Fruit fly (Drosophila melanogaster) whole organism, embryonic: ENCODE measurements around the gene CG31924.

Source experiments
- Ada2b ChIP-seq: fragments of 200-800 bp; sonication (Bioruptor generic); IDR thresholded peaks from 2 replicates; pipeline ENCODE4 v1.3.6; 2022; ENCODE audit warnings: missing biosample characterization, missing genetic modification characterization
- Asciz ChIP-seq: fragments of 200-800 bp; sonication (Bioruptor generic); optimal IDR thresholded peaks from 2 replicates; lab custom pipeline; 2017; ENCODE audit warnings: missing biosample characterization, mild to moderate bottlenecking, missing genetic modification characterization, missing genetic modification reagents
- Atf-2 ChIP-seq: fragments of 200-800 bp; sonication (Bioruptor generic); optimal IDR thresholded peaks from 2 replicates; lab custom pipeline; 2016; ENCODE audit warnings: missing biosample characterization, missing genetic modification characterization
- CG10267 ChIP-seq: fragments of 200-800 bp; sonication (Bioruptor generic); optimal IDR thresholded peaks from 2 replicates; lab custom pipeline; 2018; ENCODE audit warnings: missing biosample characterization, mild to moderate bottlenecking, missing genetic modification characterization, moderate library complexity
- CG10321 ChIP-seq: fragments of 200-800 bp; sonication (Bioruptor generic); IDR thresholded peaks from 2 replicates; pipeline ENCODE4 v1.3.6; 2022; ENCODE audit warnings: missing biosample characterization, missing genetic modification characterization
- CG11560 ChIP-seq: fragments of 200-800 bp; sonication (Bioruptor generic); IDR thresholded peaks from 3 replicates; pipeline ENCODE4 v1.3.6; 2022; ENCODE audit warnings: missing biosample characterization, missing genetic modification characterization
- CG12219 ChIP-seq: fragments of 200-800 bp; sonication (Bioruptor generic); optimal IDR thresholded peaks from 3 replicates; lab custom pipeline; 2018; ENCODE audit warnings: missing biosample characterization, mild to moderate bottlenecking, missing genetic modification characterization
- CG12391 ChIP-seq: fragments of 200-800 bp; sonication (Bioruptor generic); optimal IDR thresholded peaks from 3 replicates; lab custom pipeline; 2018; ENCODE audit warnings: missing biosample characterization, mild to moderate bottlenecking, missing genetic modification characterization, moderate library complexity
- CG13894 ChIP-seq: fragments of 200-800 bp; sonication (Bioruptor generic); optimal IDR thresholded peaks from 3 replicates; lab custom pipeline; 2018; ENCODE audit warnings: missing biosample characterization, mild to moderate bottlenecking, missing genetic modification characterization, moderate library complexity
- CG15696 ChIP-seq: fragments of 200-800 bp; sonication (Bioruptor generic); optimal IDR thresholded peaks from 2 replicates; lab custom pipeline; 2019; ENCODE audit warnings: missing biosample characterization, mild to moderate bottlenecking, missing genetic modification characterization, moderate library complexity
- CG16863 ChIP-seq: fragments of 200-800 bp; sonication (Bioruptor generic); optimal IDR thresholded peaks from 3 replicates; lab custom pipeline; 2016; ENCODE audit warnings: missing biosample characterization, missing genetic modification characterization
- CG4328 ChIP-seq: fragments of 200-800 bp; sonication (Bioruptor generic); optimal IDR thresholded peaks from 3 replicates; lab custom pipeline; 2017; ENCODE audit warnings: missing biosample characterization, missing genetic modification reagents, missing genetic modification characterization
- CG4707 ChIP-seq: fragments of 200-800 bp; sonication (Bioruptor generic); optimal IDR thresholded peaks from 2 replicates; lab custom pipeline; 2018; ENCODE audit warnings: missing biosample characterization, mild to moderate bottlenecking, missing genetic modification characterization, moderate library complexity
- CG4730 ChIP-seq: fragments of 200-800 bp; sonication (Bioruptor generic); IDR thresholded peaks from 2 replicates; pipeline ENCODE4 v1.3.6; 2022; ENCODE audit warnings: missing biosample characterization, missing genetic modification characterization
- CG5180 ChIP-seq: fragments of 200-800 bp; sonication (Bioruptor generic); optimal IDR thresholded peaks from 3 replicates; lab custom pipeline; 2017; ENCODE audit warnings: missing biosample characterization, missing genetic modification characterization, mild to moderate bottlenecking, moderate library complexity, missing genetic modification reagents
- CG7928 ChIP-seq: fragments of 200-800 bp; sonication (Bioruptor generic); optimal IDR thresholded peaks from 2 replicates; lab custom pipeline; 2017; ENCODE audit warnings: missing biosample characterization, mild to moderate bottlenecking, missing genetic modification characterization
- CG8290 ChIP-seq, 3 experiments: fragments of 200-800 bp; sonication (Bioruptor generic); optimal IDR thresholded peaks; 2 replicates each; lab custom pipeline; 2016 to 2019; ENCODE audit warnings: missing biosample characterization in 3 of 3, missing genetic modification characterization in 3 of 3, mild to moderate bottlenecking in 2 of 3, moderate library complexity in 1 of 3
- CG9817 ChIP-seq: fragments of 200-800 bp; sonication (Bioruptor generic); optimal IDR thresholded peaks from 2 replicates; lab custom pipeline; 2018; ENCODE audit warnings: missing biosample characterization, mild to moderate bottlenecking, missing genetic modification characterization, moderate library complexity
- CHES-1-like ChIP-seq: fragments of 200-800 bp; sonication (Bioruptor generic); optimal IDR thresholded peaks from 2 replicates; lab custom pipeline; 2016; ENCODE audit warnings: missing biosample characterization, missing genetic modification characterization
- HHEX ChIP-seq: fragments of 200-800 bp; sonication (Bioruptor generic); optimal IDR thresholded peaks from 3 replicates; lab custom pipeline; 2017; ENCODE audit warnings: missing biosample characterization, mild to moderate bottlenecking, missing genetic modification characterization, missing genetic modification reagents
- HLH3B ChIP-seq: fragments of 200-800 bp; sonication (Bioruptor generic); IDR thresholded peaks from 2 replicates; pipeline ENCODE4 v1.3.6; 2022; ENCODE audit warnings: missing biosample characterization, missing genetic modification characterization
- HLH4C ChIP-seq: fragments of 200-800 bp; sonication (Bioruptor generic); IDR thresholded peaks from 3 replicates; pipeline ENCODE4 v1.3.6; 2022; ENCODE audit warnings: missing biosample characterization, missing genetic modification characterization; ENCODE audit not compliant: partially characterized antibody
- HmgD ChIP-seq: fragments of 200-800 bp; sonication (Bioruptor generic); optimal IDR thresholded peaks from 3 replicates; lab custom pipeline; 2016; ENCODE audit warnings: missing biosample characterization, missing genetic modification characterization
- HmgZ ChIP-seq: fragments of 200-800 bp; sonication (Bioruptor generic); optimal IDR thresholded peaks from 2 replicates; lab custom pipeline; 2018; ENCODE audit warnings: missing biosample characterization, mild to moderate bottlenecking, missing genetic modification characterization
- Kr ChIP-seq: fragments of 200-800 bp; sonication (Bioruptor generic); optimal IDR thresholded peaks from 2 replicates; lab custom pipeline; 2017; ENCODE audit warnings: missing biosample characterization, mild to moderate bottlenecking, missing genetic modification characterization
- Max ChIP-seq: fragments of 200-800 bp; sonication (Bioruptor generic); optimal IDR thresholded peaks from 2 replicates; lab custom pipeline; 2016; ENCODE audit warnings: missing biosample characterization, mild to moderate bottlenecking, missing genetic modification characterization
- Myb ChIP-seq: fragments of 200-800 bp; sonication (Bioruptor generic); optimal IDR thresholded peaks from 2 replicates; lab custom pipeline; 2016; ENCODE audit warnings: missing biosample characterization, missing genetic modification characterization
- NK7.1 ChIP-seq: fragments of 200-800 bp; sonication (Bioruptor generic); optimal IDR thresholded peaks from 3 replicates; lab custom pipeline; 2016; ENCODE audit warnings: missing biosample characterization, missing genetic modification characterization
- Nf-YC ChIP-seq: fragments of 200-800 bp; optimal IDR thresholded peaks from 3 replicates; lab custom pipeline; 2019; ENCODE audit warnings: missing biosample characterization, mild to moderate bottlenecking, missing genetic modification characterization, moderate library complexity
- Scr ChIP-seq: fragments of 200-800 bp; sonication (Bioruptor generic); IDR thresholded peaks from 2 replicates; pipeline ENCODE4 v1.3.6; 2022; ENCODE audit warnings: missing biosample characterization, missing genetic modification characterization; ENCODE audit not compliant: partially characterized antibody
- crol ChIP-seq: fragments of 200-800 bp; sonication (Bioruptor generic); IDR thresholded peaks from 2 replicates; pipeline ENCODE4 v1.3.6; 2022; ENCODE audit warnings: missing biosample characterization, missing genetic modification characterization
- dm ChIP-seq: fragments of 200-800 bp; sonication (Bioruptor generic); optimal IDR thresholded peaks from 3 replicates; lab custom pipeline; 2016; ENCODE audit warnings: missing biosample characterization, missing genetic modification characterization
- emc ChIP-seq: fragments of 200-800 bp; sonication (Bioruptor generic); optimal IDR thresholded peaks from 2 replicates; lab custom pipeline; 2016; ENCODE audit warnings: missing biosample characterization, missing genetic modification characterization
- eyg ChIP-seq: fragments of 200-800 bp; sonication (Bioruptor generic); optimal IDR thresholded peaks from 3 replicates; lab custom pipeline; 2016; ENCODE audit warnings: missing biosample characterization, missing genetic modification characterization
- gce ChIP-seq: fragments of 200-800 bp; sonication (Bioruptor generic); IDR thresholded peaks from 3 replicates; pipeline ENCODE4 v1.3.6; 2022; ENCODE audit warnings: missing biosample characterization, missing genetic modification characterization
- gcm ChIP-seq: fragments of 200-800 bp; sonication (Bioruptor generic); optimal IDR thresholded peaks from 2 replicates; lab custom pipeline; 2019; ENCODE audit warnings: missing biosample characterization, mild to moderate bottlenecking, missing genetic modification characterization, moderate library complexity
- gem ChIP-seq: fragments of 200-800 bp; sonication (Bioruptor generic); optimal IDR thresholded peaks from 2 replicates; lab custom pipeline; 2019; ENCODE audit warnings: missing biosample characterization, mild to moderate bottlenecking, missing genetic modification characterization, moderate library complexity
- gro ChIP-seq: fragments of 200-800 bp; sonication (Bioruptor generic); optimal IDR thresholded peaks from 2 replicates; lab custom pipeline; 2016; ENCODE audit warnings: missing biosample characterization, missing genetic modification characterization
- hth ChIP-seq: fragments of >200 bp; optimal IDR thresholded peaks from 2 replicates; lab custom pipeline; 2017; ENCODE audit warnings: inconsistent platforms
- inv ChIP-seq: fragments of 200-800 bp; sonication (Bioruptor generic); IDR thresholded peaks from 2 replicates; pipeline ENCODE4 v1.3.6; 2022; ENCODE audit warnings: missing biosample characterization, missing genetic modification characterization; ENCODE audit not compliant: partially characterized antibody
- mirr ChIP-seq: fragments of 200-800 bp; sonication (Bioruptor generic); optimal IDR thresholded peaks from 3 replicates; lab custom pipeline; 2018; ENCODE audit warnings: missing biosample characterization, mild to moderate bottlenecking, missing genetic modification characterization
- prd ChIP-seq, 3 experiments: fragments of >200 bp in 2 of 3; fragments of 200-800 bp in 1 of 3; sonication (Bioruptor generic) in 1 of 3; optimal IDR thresholded peaks in 2 of 3; IDR thresholded peaks in 1 of 3; 2 replicates in 2 of 3; 3 replicates in 1 of 3; pipeline versions ENCODE4 v1.3.6 to Lab custom; 2017 to 2022; ENCODE audit warnings: missing biosample characterization in 1 of 3, missing genetic modification characterization in 1 of 3
- pros ChIP-seq: fragments of 200-800 bp; sonication (Bioruptor generic); optimal IDR thresholded peaks from 3 replicates; lab custom pipeline; 2019; ENCODE audit warnings: missing biosample characterization, mild to moderate bottlenecking, missing genetic modification characterization, moderate library complexity
- rib ChIP-seq: fragments of 200-800 bp; sonication (Bioruptor generic); IDR thresholded peaks from 2 replicates; pipeline ENCODE4 v1.3.6; 2022; ENCODE audit warnings: missing biosample characterization, missing genetic modification characterization
- run ChIP-seq: fragments of 200-800 bp; sonication (Bioruptor generic); optimal IDR thresholded peaks from 3 replicates; lab custom pipeline; 2018; ENCODE audit warnings: missing biosample characterization, mild to moderate bottlenecking, missing genetic modification characterization
- toy ChIP-seq: fragments of 200-800 bp; sonication (Bioruptor generic); IDR thresholded peaks from 2 replicates; pipeline ENCODE4 v1.3.6; 2022; ENCODE audit warnings: missing biosample characterization, missing genetic modification characterization
- wdn ChIP-seq: fragments of 200-800 bp; sonication (Bioruptor generic); IDR thresholded peaks from 2 replicates; pipeline ENCODE4 v1.3.6; 2022; ENCODE audit warnings: missing biosample characterization, missing genetic modification characterization
- wor ChIP-seq: fragments of 200-800 bp; sonication (Bioruptor generic); IDR thresholded peaks from 2 replicates; pipeline ENCODE4 v1.3.6; 2022; ENCODE audit warnings: missing biosample characterization, missing genetic modification characterization

The CG31924 gene

DNA sequence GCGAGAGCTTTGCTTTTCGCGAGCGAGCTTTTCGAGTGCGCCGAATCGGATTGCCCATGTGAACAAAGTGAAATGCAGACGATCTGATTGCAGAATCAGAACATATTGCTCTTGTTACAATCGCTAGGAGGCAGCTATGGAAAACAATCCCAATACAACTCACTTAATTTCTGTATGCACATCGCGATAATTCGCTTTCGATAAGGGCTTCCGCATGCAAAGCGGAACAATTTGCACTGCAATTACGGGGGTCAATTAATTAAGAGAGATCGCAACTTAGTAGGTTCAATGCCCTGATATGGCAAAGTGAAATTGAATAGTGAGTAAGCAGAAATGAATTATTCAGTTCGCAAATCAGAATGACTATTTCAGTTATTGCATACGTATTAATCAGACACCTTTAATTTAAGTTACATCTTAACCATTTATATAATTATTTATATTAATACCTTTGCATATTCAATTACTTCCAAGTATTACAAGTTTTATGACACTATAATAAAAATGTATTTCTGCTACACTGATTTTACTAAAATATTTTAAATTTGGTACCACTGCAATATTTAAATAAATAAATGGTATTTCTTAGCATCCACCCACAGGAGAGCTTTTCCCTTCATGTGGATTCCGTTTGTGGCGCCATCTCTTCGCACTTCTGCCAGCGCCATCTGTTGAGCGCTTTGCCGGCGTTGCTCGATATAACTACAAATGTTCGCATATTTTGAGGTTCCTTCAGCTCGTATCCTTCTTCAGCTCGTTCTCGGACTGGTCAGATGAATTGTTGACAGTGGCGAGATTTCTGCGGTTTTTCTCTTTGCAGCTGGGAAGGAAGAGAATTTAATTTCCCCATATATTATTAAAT is 7.3 kb upstream of the CG31924 start, which contains the start of gene NLaz (continued):
- no peak for TF ChIP-seq HLH4C
- no peak for TF ChIP-seq CG13894 (tag; lab: Kevin White, UChicago)
- TF ChIP-seq CG8290 (GFP tag; optimal IDR thresholded peaks at IDR 0.05; lab: Kevin White, UChicago): no peak
- no peak for TF ChIP-seq CG8290 (tag; optimal IDR thresholded peaks at IDR 0.05; lab: Kevin White, UChicago)
- TF ChIP-seq eyg: no peak
- no peak for TF ChIP-seq CG4328 (GFP tag; lab: Kevin White, UChicago)
- 0 out of 3 replicates have a peak, but pooled peaks have one; percentile 11 for TF ChIP-seq gce (GFP tag; lab: Robert Waterston, UW)
- no peak for TF ChIP-seq HHEX (GFP tag; lab: Kevin White, UChicago)
- TF ChIP-seq Ada2b (GFP tag; lab: Robert Waterston, UW): peak; percentile 45; the same call in 1 of the 2 replicates
- no peak for TF ChIP-seq mirr (GFP tag; lab: Kevin White, UChicago)
- TF ChIP-seq CG11560 (tag; lab: Robert Waterston, UW): 0 out of 3 replicates have a peak, but pooled peaks have one; percentile 31
- no peak for TF ChIP-seq CG5180 (GFP tag; lab: Kevin White, UChicago)
- TF ChIP-seq CG12219: no peak
- peak; percentile 39 for TF ChIP-seq CG9817 (tag; lab: Kevin White, UChicago)
- TF ChIP-seq CG4707: no peak
- TF ChIP-seq wdn (GFP tag; lab: Robert Waterston, UW): no peak
- TF ChIP-seq gcm: no peak
- no peak for TF ChIP-seq crol (GFP tag; lab: Robert Waterston, UW)
- no peak for TF ChIP-seq prd (optimal IDR thresholded peaks at IDR 0.05; lab: Kevin White, UChicago)
- TF ChIP-seq prd (GFP tag; IDR thresholded peaks at IDR 0.05; lab: Robert Waterston, UW): no peak
- TF ChIP-seq inv: no peak
- TF ChIP-seq CG7928: no peak
- TF ChIP-seq CG4730 (GFP tag; lab: Robert Waterston, UW): no peak
- no peak for TF ChIP-seq Atf-2 (GFP tag; lab: Kevin White, UChicago)
- no peak for TF ChIP-seq run (tag; lab: Kevin White, UChicago)
- TF ChIP-seq gem (tag; lab: Kevin White, UChicago): peak; percentile 12
- TF ChIP-seq CG10321 (GFP tag; lab: Robert Waterston, UW): no peak
- no peak for TF ChIP-seq CHES-1-like (GFP tag; lab: Kevin White, UChicago)
- TF ChIP-seq CG16863 (GFP tag; lab: Kevin White, UChicago): no peak
- no peak for TF ChIP-seq Scr
- TF ChIP-seq Max (GFP tag; lab: Kevin White, UChicago): no peak
- no peak for TF ChIP-seq NK7.1 (GFP tag; lab: Kevin White, UChicago)
- peak; percentile 56; the same call in 1 of the 2 replicates for TF ChIP-seq HLH3B (GFP tag; lab: Robert Waterston, UW)
- TF ChIP-seq Nf-YC (tag; lab: Kevin White, UChicago): no peak
- TF ChIP-seq pros (GFP tag; lab: Kevin White, UChicago): no peak
- no peak for TF ChIP-seq wor (GFP tag; lab: Robert Waterston, UW)
- TF ChIP-seq gro: no peak
- TF ChIP-seq toy (GFP tag; lab: Robert Waterston, UW): no peak
- TF ChIP-seq emc (GFP tag; lab: Kevin White, UChicago): no peak
- TF ChIP-seq rib: no peak
- no peak for TF ChIP-seq CG12391 (tag; lab: Kevin White, UChicago)
- no peak for TF ChIP-seq Myb
- TF ChIP-seq dm (GFP tag; lab: Kevin White, UChicago): no peak
- TF ChIP-seq Asciz (GFP tag; lab: Kevin White, UChicago): no peak
- TF ChIP-seq Kr (GFP tag; lab: Kevin White, UChicago): no peak
- no peak for TF ChIP-seq HmgZ
- no peak for TF ChIP-seq hth (lab: Kevin White, UChicago)
- no peak for TF ChIP-seq HmgD
- no peak for TF ChIP-seq CG10267 (tag; lab: Kevin White, UChicago)
- no peak for TF ChIP-seq CG15696 (tag; lab: Kevin White, UChicago)
